Worm (Caenorhabditis elegans) whole organism, late embryonic: Measurements from ENCODE around the gene R01H2.2.

ENCODE experiments used
- sox-2 ChIP-seq: fragments of 200-800 bp; sonication (Bioruptor generic); IDR thresholded peaks from 2 replicates; pipeline ENCODE4 v1.3.6; 2022; ENCODE audit warnings: missing genetic modification reagents, missing genetic modification characterization, missing compliant biosample characterization
- ttx-3 ChIP-seq: sonication (generic microtip); optimal IDR thresholded peaks from 2 replicates; lab custom pipeline; 2016; ENCODE audit warnings: missing genetic modification reagents, missing genetic modification characterization, missing compliant biosample characterization

ce11 chrIII:7076386-7076785 is 20.0 kb downstream of the R01H2.2 start, which contains the start of gene ZK418.13:
- TF ChIP-seq sox-2 (GFP tag; lab: Robert Waterston, UW) (no peak), ttx-3 (tag; lab: Kevin White, UChicago) (no peak)
